Worm (Caenorhabditis elegans) whole organism, L4 larva: ENCODE data around the gene ZC8.6.

Experiments used
- F10B5.3 ChIP-seq: sonication (generic microtip); optimal IDR thresholded peaks from 2 replicates; lab custom pipeline; 2016; ENCODE audit warnings: mild to moderate bottlenecking, missing genetic modification characterization, missing compliant biosample characterization
- aha-1 ChIP-seq: fragments of 150-350 bp; peaks from one replicate; lab custom pipeline; 2014; ENCODE audit warnings: missing biosample characterization, missing genetic modification characterization
- ceh-20 ChIP-seq: fragments of 200-800 bp; sonication (Bioruptor generic); IDR thresholded peaks from 2 replicates; pipeline ENCODE4 v1.3.6; 2022; ENCODE audit warnings: missing genetic modification reagents, missing genetic modification characterization, missing compliant biosample characterization
- cey-2 ChIP-seq: sonication (generic microtip); optimal IDR thresholded peaks from 3 replicates; lab custom pipeline; 2017; ENCODE audit warnings: missing genetic modification characterization, mild to moderate bottlenecking, missing compliant biosample characterization, antibody characterized with exemption, borderline replicate concordance; ENCODE audit not compliant: insufficient read depth
- daf-16 ChIP-seq, 3 experiments: sonication (generic microtip); optimal IDR thresholded peaks; 2 replicates each; lab custom pipeline; 2016 to 2017; ENCODE audit warnings: missing genetic modification characterization in 3 of 3, missing genetic modification reagents in 3 of 3, mild to moderate bottlenecking in 2 of 3, missing compliant biosample characterization in 2 of 3, missing biosample characterization in 1 of 3, moderate library complexity in 1 of 3
- dmd-6 ChIP-seq: fragments of 200-800 bp; sonication (Bioruptor generic); IDR thresholded peaks from 2 replicates; pipeline ENCODE4 v1.3.6; 2022; ENCODE audit warnings: missing genetic modification reagents, missing genetic modification characterization, missing compliant biosample characterization
- dmd-8 ChIP-seq: fragments of 200-800 bp; sonication (Bioruptor generic); IDR thresholded peaks from 2 replicates; pipeline ENCODE4 v1.3.6; 2022; ENCODE audit warnings: missing genetic modification characterization, missing compliant biosample characterization
- dve-1 ChIP-seq: sonication (generic microtip); optimal IDR thresholded peaks from 2 replicates; lab custom pipeline; 2017; ENCODE audit warnings: antibody characterized with exemption, mild to moderate bottlenecking, missing genetic modification characterization, missing compliant biosample characterization; ENCODE audit not compliant: insufficient read depth
- egl-43 ChIP-seq: fragments of 200-800 bp; sonication (Bioruptor generic); IDR thresholded peaks from 2 replicates; pipeline ENCODE4 v1.3.6; 2022; ENCODE audit warnings: missing genetic modification reagents, missing genetic modification characterization, missing compliant biosample characterization
- fkh-10 ChIP-seq: fragments of 150-350 bp; optimal IDR thresholded peaks from 2 replicates; lab custom pipeline; 2014; ENCODE audit warnings: missing biosample characterization, missing genetic modification reagents, missing genetic modification characterization
- fos-1 ChIP-seq: fragments of 150-350 bp; optimal IDR thresholded peaks from 2 replicates; lab custom pipeline; 2014; ENCODE audit warnings: missing biosample characterization, missing genetic modification characterization
- gei-8 ChIP-seq: fragments of 200-800 bp; sonication (Bioruptor generic); optimal IDR thresholded peaks from 2 replicates; lab custom pipeline; 2018; ENCODE audit warnings: mild to moderate bottlenecking, missing genetic modification characterization, missing compliant biosample characterization
- hlh-30 ChIP-seq: sonication (generic microtip); optimal IDR thresholded peaks from 2 replicates; lab custom pipeline; 2017; ENCODE audit warnings: antibody characterized with exemption, mild to moderate bottlenecking, missing genetic modification characterization, missing compliant biosample characterization; ENCODE audit not compliant: insufficient read depth
- lim-7 ChIP-seq: fragments of 200-800 bp; sonication (Bioruptor generic); IDR thresholded peaks from 2 replicates; pipeline ENCODE4 v1.3.6; 2022; ENCODE audit warnings: missing genetic modification characterization, missing compliant biosample characterization
- lin-13 ChIP-seq: fragments of 150-350 bp; optimal IDR thresholded peaks from 2 replicates; lab custom pipeline; 2014; ENCODE audit warnings: missing biosample characterization, missing genetic modification reagents, missing genetic modification characterization
- lin-38 ChIP-seq: fragments of 200-800 bp; sonication (Bioruptor generic); IDR thresholded peaks from 2 replicates; pipeline ENCODE4 v1.3.6; 2022; ENCODE audit warnings: missing genetic modification reagents, missing genetic modification characterization, missing compliant biosample characterization
- lir-3 ChIP-seq: sonication (generic microtip); optimal IDR thresholded peaks from 2 replicates; lab custom pipeline; 2016; ENCODE audit warnings: mild to moderate bottlenecking, missing genetic modification characterization, missing compliant biosample characterization
- lsy-2 ChIP-seq, 2 experiments: fragments of 150-350 bp in 1 of 2; sonication (generic microtip) in 1 of 2; optimal IDR thresholded peaks; 2 replicates each; lab custom pipeline; 2014 to 2017; ENCODE audit warnings: missing biosample characterization in 2 of 2, missing genetic modification characterization in 2 of 2
- madf-9 ChIP-seq: fragments of 200-800 bp; sonication (Bioruptor generic); conservative IDR thresholded peaks from 2 replicates; pipeline ENCODE4 v1.3.6; 2022; ENCODE audit warnings: missing genetic modification reagents, missing genetic modification characterization, missing compliant biosample characterization
- mdl-1 ChIP-seq, 2 experiments: fragments of 150-350 bp in 1 of 2; sonication (generic microtip) in 1 of 2; optimal IDR thresholded peaks; 2 replicates each; lab custom pipeline; 2014 to 2017; ENCODE audit warnings: missing biosample characterization in 2 of 2, missing genetic modification characterization in 2 of 2
- mdt-29 ChIP-seq: fragments of 200-800 bp; sonication (Bioruptor generic); IDR thresholded peaks from 2 replicates; pipeline ENCODE4 v1.3.6; 2022; ENCODE audit warnings: missing genetic modification reagents, missing genetic modification characterization, missing compliant biosample characterization
- mep-1 ChIP-seq: fragments of 150-350 bp; sonication (generic microtip); optimal IDR thresholded peaks from 3 replicates; lab custom pipeline; 2014; ENCODE audit warnings: missing biosample characterization, missing genetic modification characterization
- mxl-2 ChIP-seq: fragments of 200-800 bp; sonication (Bioruptor generic); conservative IDR thresholded peaks from 2 replicates; pipeline ENCODE4 v1.3.6; 2022; ENCODE audit warnings: missing genetic modification reagents, missing genetic modification characterization, missing compliant biosample characterization
- mxl-3 ChIP-seq: fragments of 200-800 bp; sonication (Bioruptor generic); optimal IDR thresholded peaks from 2 replicates; lab custom pipeline; 2018; ENCODE audit warnings: mild to moderate bottlenecking, missing genetic modification characterization, missing compliant biosample characterization
- nhr-10 ChIP-seq: fragments of 150-350 bp; optimal IDR thresholded peaks from 2 replicates; lab custom pipeline; 2014; ENCODE audit warnings: missing biosample characterization, missing genetic modification characterization
- nhr-111 ChIP-seq: fragments of 200-800 bp; sonication (Bioruptor generic); optimal IDR thresholded peaks from 2 replicates; lab custom pipeline; 2018; ENCODE audit warnings: mild to moderate bottlenecking, missing genetic modification characterization, missing compliant biosample characterization
- nhr-237 ChIP-seq: sonication (generic microtip); optimal IDR thresholded peaks from 2 replicates; lab custom pipeline; 2017; ENCODE audit warnings: missing biosample characterization, missing genetic modification characterization
- nhr-28 ChIP-seq: fragments of 150-350 bp; optimal IDR thresholded peaks from 2 replicates; lab custom pipeline; 2014; ENCODE audit warnings: missing biosample characterization, missing genetic modification characterization
- pha-4 ChIP-seq, 2 experiments: fragments of 150-350 bp in 1 of 2; fragments of 200-800 bp in 1 of 2; sonication (Bioruptor generic) in 1 of 2; IDR thresholded peaks in 1 of 2; optimal IDR thresholded peaks in 1 of 2; 2 replicates each; pipeline versions ENCODE4 v1.3.6 to Lab custom; 2014 to 2022; ENCODE audit warnings: missing genetic modification characterization in 2 of 2, missing genetic modification reagents in 2 of 2, missing biosample characterization in 1 of 2, missing compliant biosample characterization in 1 of 2
- pqm-1 ChIP-seq: sonication (generic microtip); optimal IDR thresholded peaks from 2 replicates; lab custom pipeline; 2017; ENCODE audit warnings: missing biosample characterization, missing genetic modification characterization
- rbr-2 ChIP-seq: sonication (generic microtip); optimal IDR thresholded peaks from 2 replicates; lab custom pipeline; 2016; ENCODE audit warnings: missing genotype, missing genetic modification characterization, missing compliant biosample characterization
- saeg-2 ChIP-seq: fragments of 200-800 bp; sonication (Bioruptor generic); IDR thresholded peaks from 2 replicates; pipeline ENCODE4 v1.3.6; 2022; ENCODE audit warnings: missing genetic modification reagents, missing genetic modification characterization, missing compliant biosample characterization
- set-16 ChIP-seq: fragments of 200-800 bp; sonication (Bioruptor generic); IDR thresholded peaks from 2 replicates; pipeline ENCODE4 v1.3.6; 2022; ENCODE audit warnings: missing genetic modification reagents, missing genetic modification characterization, missing compliant biosample characterization
- snpc-4 ChIP-seq: fragments of 150-350 bp; optimal IDR thresholded peaks from 2 replicates; lab custom pipeline; 2014; ENCODE audit warnings: missing biosample characterization, missing genetic modification characterization
- tag-97 ChIP-seq: fragments of 200-800 bp; sonication (Bioruptor generic); IDR thresholded peaks from 2 replicates; pipeline ENCODE4 v1.3.6; 2022; ENCODE audit warnings: missing genetic modification characterization, missing compliant biosample characterization
- tra-1 ChIP-seq: fragments of 200-800 bp; sonication (Bioruptor generic); IDR thresholded peaks from 2 replicates; pipeline ENCODE4 v1.3.6; 2022; ENCODE audit warnings: missing genetic modification reagents, missing genetic modification characterization, missing compliant biosample characterization
- unc-39 ChIP-seq: sonication (generic microtip); optimal IDR thresholded peaks from 2 replicates; lab custom pipeline; 2017; ENCODE audit warnings: missing biosample characterization, missing genetic modification characterization
- unc-62 ChIP-seq, 3 experiments: fragments of 150-350 bp in 1 of 3; sonication (generic microtip); optimal IDR thresholded peaks in 2 of 3; peaks in 1 of 3; 1 replicate in 1 of 3; 2 replicates in 2 of 3; lab custom pipeline; 2014 to 2017; ENCODE audit warnings: missing biosample characterization in 3 of 3, missing genetic modification characterization in 3 of 3, missing genetic modification reagents in 3 of 3, missing genotype in 1 of 3
- zag-1 ChIP-seq: fragments of 150-350 bp; optimal IDR thresholded peaks from 2 replicates; lab custom pipeline; 2014; ENCODE audit warnings: missing biosample characterization, missing genetic modification characterization
- ztf-11 ChIP-seq: fragments of 150-350 bp; optimal IDR thresholded peaks from 2 replicates; lab custom pipeline; 2014; ENCODE audit warnings: missing biosample characterization, missing genetic modification characterization

ZC8.6 gene

ce11 chrX:4981579-4981978 is 15.8 kb downstream of the ZC8.6 start:
- peak; percentile 21 for TF ChIP-seq nhr-28
- no peak for TF ChIP-seq lir-3
- TF ChIP-seq lin-38 (GFP tag; lab: Robert Waterston, UW) = no peak
- TF ChIP-seq pqm-1 (tag; lab: Kevin White, UChicago) = peak; percentile 28
- TF ChIP-seq unc-62 (GFP tag; optimal IDR thresholded peaks at IDR 0.05 in 1 of 2; lab: Kevin White, UChicago) = peak in 1 of 2 experiments; percentile 35
- TF ChIP-seq unc-62 (tag; optimal IDR thresholded peaks at IDR 0.05; lab: Kevin White, UChicago) = no peak
- no peak for TF ChIP-seq zag-1
- TF ChIP-seq fkh-10 (GFP tag; lab: Kevin White, UChicago) = no peak
- TF ChIP-seq saeg-2 (GFP tag; lab: Robert Waterston, UW) = no peak
- TF ChIP-seq tag-97 (GFP tag; lab: Robert Waterston, UW) = no peak
- peak; percentile 12 for TF ChIP-seq dve-1 (tag; lab: Kevin White, UChicago)
- TF ChIP-seq daf-16 (GFP tag; optimal IDR thresholded peaks at IDR 0.05; lab: Kevin White, UChicago) = no peak
- TF ChIP-seq daf-16 (tag; optimal IDR thresholded peaks at IDR 0.05; lab: Kevin White, UChicago) = peak; percentile 87
- TF ChIP-seq, all 104 proteins: peak for 5

DNA sequence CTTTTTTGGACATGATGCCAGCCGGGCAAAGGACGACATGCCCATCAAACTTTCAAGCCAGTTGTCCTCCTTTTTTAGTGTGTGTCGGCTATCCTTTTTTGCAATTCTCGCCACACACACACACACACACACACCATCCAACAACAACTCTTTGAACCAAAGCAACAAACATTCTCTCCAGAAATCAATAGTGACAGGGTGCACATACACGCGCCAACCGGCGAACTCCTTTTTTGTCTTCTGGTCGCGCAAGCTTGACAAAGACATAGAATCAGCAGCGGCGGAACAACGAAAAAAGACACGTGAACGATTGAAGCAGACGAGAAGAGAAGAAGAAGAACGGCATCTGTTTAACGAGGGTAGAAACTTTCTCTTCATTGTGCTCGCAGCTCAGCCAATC is 16.3 kb downstream of the ZC8.6 start:
- no peak for TF ChIP-seq tra-1 (GFP tag; lab: Robert Waterston, UW)
- no peak for TF ChIP-seq nhr-111
- TF ChIP-seq rbr-2 (tag; lab: Kevin White, UChicago) = peak; percentile 12
- TF ChIP-seq mdl-1 (tag; optimal IDR thresholded peaks at IDR 0.05; lab: Kevin White, UChicago) = peak in 1 of 2 experiments; percentile 37
- TF ChIP-seq mep-1 = peak; percentile 35
- TF ChIP-seq mxl-3 = peak; percentile 8
- TF ChIP-seq snpc-4 = no peak
- TF ChIP-seq ceh-20 (GFP tag; lab: Robert Waterston, UW) = peak; percentile 26; the same call in 1 of the 2 replicates
- TF ChIP-seq aha-1 (tag; lab: Kevin White, UChicago) = peak; percentile 64
- TF ChIP-seq lim-7 (GFP tag; lab: Robert Waterston, UW) = no peak
- peak; percentile 37 for TF ChIP-seq hlh-30 (tag; lab: Kevin White, UChicago)

DNA sequence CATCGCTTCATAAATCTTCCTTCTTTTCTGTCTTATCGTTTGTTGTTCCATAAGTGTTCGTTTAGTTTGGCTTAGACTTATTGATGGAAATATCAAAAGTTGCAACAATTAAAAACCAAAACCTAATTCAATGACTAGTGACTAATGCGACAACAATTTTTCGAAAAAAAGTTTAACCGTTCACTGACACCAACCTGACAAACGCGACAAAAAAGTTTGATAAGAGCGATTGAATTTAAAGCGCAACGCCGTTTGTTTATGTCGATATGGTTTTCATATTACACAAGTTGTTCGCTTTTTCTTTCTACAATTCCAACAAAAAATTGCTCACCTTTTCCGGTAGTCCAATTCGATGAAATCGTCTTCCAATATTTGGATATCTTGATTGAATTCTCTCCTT is 18.3 kb downstream of the ZC8.6 start:
- TF ChIP-seq mxl-2 = no peak
- TF ChIP-seq pqm-1 (tag; lab: Kevin White, UChicago) = peak; percentile 43
- peak; percentile 30; the same call in 1 of the 2 replicates for TF ChIP-seq dmd-6 (GFP tag; lab: Robert Waterston, UW)
- TF ChIP-seq daf-16 (GFP tag; optimal IDR thresholded peaks at IDR 0.05; lab: Kevin White, UChicago) = no peak
- peak; percentile 73 for TF ChIP-seq daf-16 (tag; optimal IDR thresholded peaks at IDR 0.05; lab: Kevin White, UChicago)

DNA sequence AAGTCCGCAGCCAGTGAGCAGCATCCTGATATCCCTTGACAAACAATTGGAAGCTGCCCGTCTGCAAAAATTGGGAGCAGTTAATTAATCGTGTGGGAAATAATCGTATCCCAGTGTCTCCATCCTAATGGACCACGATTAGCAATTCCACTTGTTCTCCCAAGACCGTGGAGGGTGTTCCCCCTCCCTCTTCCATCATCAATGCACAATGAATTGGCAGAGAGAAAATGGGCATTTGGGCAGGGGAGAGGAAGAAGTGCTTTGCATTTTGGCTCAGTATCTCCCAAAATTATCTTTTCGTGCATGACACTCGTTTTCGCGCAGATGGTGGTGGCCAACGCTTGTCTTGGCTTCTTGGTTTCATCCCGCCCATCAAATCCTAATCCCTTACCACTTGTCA is 19.3 kb downstream of the ZC8.6 start:
- TF ChIP-seq madf-9 (GFP tag; lab: Robert Waterston, UW) (no peak), unc-62 (GFP tag; optimal IDR thresholded peaks at IDR 0.05 in 1 of 2; lab: Kevin White, UChicago) (peak in 1 of 2 experiments; percentile 64), unc-62 (tag; optimal IDR thresholded peaks at IDR 0.05; lab: Kevin White, UChicago) (no peak)

DNA sequence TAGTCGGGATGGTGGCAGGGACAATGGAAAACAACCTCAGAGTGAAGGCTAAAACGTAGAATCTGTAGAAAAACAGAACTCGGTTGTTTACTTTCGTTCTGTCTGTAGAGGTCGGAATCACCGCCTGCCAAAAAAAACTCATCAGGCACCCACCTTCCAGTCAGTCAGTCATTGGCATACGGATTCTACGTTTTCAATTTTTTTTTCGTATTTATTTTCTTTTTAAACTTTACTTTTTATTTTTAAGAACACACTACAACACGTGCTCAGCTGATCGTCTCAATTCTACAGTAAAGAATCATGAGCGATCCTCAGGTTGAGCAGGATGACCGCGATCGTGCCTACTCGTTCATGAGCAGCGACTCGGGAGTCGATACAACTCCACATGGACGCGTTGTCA is 20.9 kb downstream of the ZC8.6 start, which contains the start of gene lfi-1:
Gene lfi-1, plus strand, starts transcription at position 301 of the 400 bp plus-strand sequence.
- TF ChIP-seq nhr-237 (tag; lab: Kevin White, UChicago) (no peak), ztf-11 (tag; lab: Kevin White, UChicago) (no peak), nhr-10 (no peak), egl-43 (GFP tag; lab: Robert Waterston, UW) (no peak), mdt-29 (GFP tag; lab: Robert Waterston, UW) (no peak), pha-4 (GFP tag; IDR thresholded peaks at IDR 0.05; lab: Robert Waterston, UW) (no peak), pha-4 (tag; optimal IDR thresholded peaks at IDR 0.05; lab: Kevin White, UChicago) (no peak), lir-3 (no peak), unc-39 (tag; lab: Kevin White, UChicago) (no peak), set-16 (GFP tag; lab: Robert Waterston, UW) (no peak), cey-2 (tag; lab: Kevin White, UChicago) (no peak), gei-8 (GFP tag; lab: Kevin White, UChicago) (no peak), F10B5.3 (tag; lab: Kevin White, UChicago) (no peak), lsy-2 (tag; optimal IDR thresholded peaks at IDR 0.05; lab: Kevin White, UChicago) (no peak), lin-13 (GFP tag; lab: Kevin White, UChicago) (no peak), hlh-30 (tag; lab: Kevin White, UChicago) (no peak), dmd-8 (GFP tag; lab: Robert Waterston, UW) (no peak), madf-9 (GFP tag; lab: Robert Waterston, UW) (no peak), fos-1 (no peak), nhr-28 (no peak), dmd-6 (GFP tag; lab: Robert Waterston, UW) (no peak)
- TF ChIP-seq, all 104 proteins: peak for 0
